Worm (Caenorhabditis elegans) whole organism, mixed stage, embryonic: ENCODE results near the gene ZC53.2.

Experiments used
- M03D4.4 ChIP-seq: sonication (generic microtip); optimal IDR thresholded peaks from 2 replicates; lab custom pipeline; 2017; ENCODE audit warnings: mild to moderate bottlenecking, missing genetic modification characterization, missing compliant biosample characterization
- bed-3 ChIP-seq: fragments of 200-800 bp; sonication (Bioruptor generic); optimal IDR thresholded peaks from 3 replicates; lab custom pipeline; 2018; ENCODE audit warnings: mild to moderate bottlenecking, missing genetic modification characterization, moderate library complexity, missing compliant biosample characterization
- blmp-1 ChIP-seq: fragments of 150-350 bp; optimal IDR thresholded peaks from 2 replicates; lab custom pipeline; 2014; ENCODE audit warnings: missing biosample characterization, missing genetic modification characterization
- ceh-39 ChIP-seq: fragments of 150-350 bp; optimal IDR thresholded peaks from 2 replicates; lab custom pipeline; 2014; ENCODE audit warnings: missing biosample characterization, missing genetic modification characterization
- ceh-43 ChIP-seq: fragments of 200-800 bp; sonication (Bioruptor generic); optimal IDR thresholded peaks from 2 replicates; lab custom pipeline; 2018; ENCODE audit warnings: mild to moderate bottlenecking, missing genetic modification characterization, moderate library complexity, missing compliant biosample characterization
- ceh-83 ChIP-seq: fragments of 200-800 bp; sonication (Bioruptor generic); optimal IDR thresholded peaks from 2 replicates; lab custom pipeline; 2018; ENCODE audit warnings: mild to moderate bottlenecking, missing genetic modification characterization, missing compliant biosample characterization
- ces-1 ChIP-seq: fragments of 150-350 bp; optimal IDR thresholded peaks from 2 replicates; lab custom pipeline; 2014; ENCODE audit warnings: missing biosample characterization, missing genetic modification reagents, missing genetic modification characterization
- cnd-1 ChIP-seq: fragments of 200-800 bp; sonication (Bioruptor generic); optimal IDR thresholded peaks from 2 replicates; lab custom pipeline; 2018; ENCODE audit warnings: mild to moderate bottlenecking, missing genetic modification characterization, missing compliant biosample characterization
- drap-1 ChIP-seq: fragments of 200-800 bp; sonication (Bioruptor generic); optimal IDR thresholded peaks from 3 replicates; lab custom pipeline; 2018; ENCODE audit warnings: mild to moderate bottlenecking, missing genetic modification characterization, missing compliant biosample characterization
- elt-1 ChIP-seq: sonication (generic microtip); optimal IDR thresholded peaks from 2 replicates; lab custom pipeline; 2017; ENCODE audit warnings: missing genetic modification characterization, mild to moderate bottlenecking, missing compliant biosample characterization, antibody characterized with exemption, moderate library complexity, borderline replicate concordance; ENCODE audit not compliant: insufficient read depth
- elt-3 ChIP-seq: fragments of 150-350 bp; optimal IDR thresholded peaks from 2 replicates; lab custom pipeline; 2014; ENCODE audit warnings: missing biosample characterization, missing genetic modification characterization
- flh-1 ChIP-seq: fragments of 200-800 bp; sonication (Bioruptor generic); optimal IDR thresholded peaks from 2 replicates; lab custom pipeline; 2018; ENCODE audit warnings: mild to moderate bottlenecking, missing genetic modification characterization, moderate library complexity, missing compliant biosample characterization
- ham-2 ChIP-seq: fragments of 200-800 bp; sonication (Bioruptor generic); optimal IDR thresholded peaks from 2 replicates; lab custom pipeline; 2018; ENCODE audit warnings: mild to moderate bottlenecking, missing genetic modification characterization, missing compliant biosample characterization
- hlh-1 ChIP-seq: fragments of 150-350 bp; optimal IDR thresholded peaks from 2 replicates; lab custom pipeline; 2014; ENCODE audit warnings: missing biosample characterization, missing genetic modification reagents, missing genetic modification characterization
- lin-13 ChIP-seq: fragments of 150-350 bp; optimal IDR thresholded peaks from 2 replicates; lab custom pipeline; 2014; ENCODE audit warnings: missing biosample characterization, missing genetic modification characterization
- lin-32 ChIP-seq: fragments of 200-800 bp; sonication (Bioruptor generic); optimal IDR thresholded peaks from 2 replicates; lab custom pipeline; 2018; ENCODE audit warnings: mild to moderate bottlenecking, missing genetic modification characterization, missing compliant biosample characterization
- lsy-2 ChIP-seq: fragments of 150-350 bp; optimal IDR thresholded peaks from 2 replicates; lab custom pipeline; 2014; ENCODE audit warnings: missing biosample characterization, missing genetic modification characterization
- mab-5 ChIP-seq: fragments of 150-350 bp; optimal IDR thresholded peaks from 2 replicates; lab custom pipeline; 2014; ENCODE audit warnings: missing biosample characterization, missing genetic modification characterization
- mep-1 ChIP-seq: fragments of 150-350 bp; optimal IDR thresholded peaks from 2 replicates; lab custom pipeline; 2017; ENCODE audit warnings: missing biosample characterization, missing genetic modification reagents, missing genetic modification characterization, inconsistent platforms
- mls-2 ChIP-seq: sonication (generic microtip); optimal IDR thresholded peaks from 2 replicates; lab custom pipeline; 2016; ENCODE audit warnings: mild to moderate bottlenecking, missing genetic modification characterization, moderate library complexity, missing compliant biosample characterization
- nhr-12 ChIP-seq: fragments of 150-350 bp; optimal IDR thresholded peaks from 2 replicates; lab custom pipeline; 2014; ENCODE audit warnings: missing biosample characterization, missing genetic modification characterization
- nhr-2 ChIP-seq: fragments of 150-350 bp; optimal IDR thresholded peaks from 2 replicates; lab custom pipeline; 2014; ENCODE audit warnings: missing biosample characterization, missing genetic modification characterization
- nhr-237 ChIP-seq: fragments of 150-350 bp; optimal IDR thresholded peaks from 2 replicates; lab custom pipeline; 2014; ENCODE audit warnings: missing biosample characterization, missing genetic modification characterization
- nhr-28 ChIP-seq: fragments of 150-350 bp; optimal IDR thresholded peaks from 2 replicates; lab custom pipeline; 2014; ENCODE audit warnings: missing biosample characterization, missing genetic modification characterization
- nhr-76 ChIP-seq: sonication (generic microtip); optimal IDR thresholded peaks from 2 replicates; lab custom pipeline; 2017; ENCODE audit warnings: missing biosample characterization, missing genetic modification characterization
- pha-4 ChIP-seq: fragments of 150-350 bp; optimal IDR thresholded peaks from 2 replicates; lab custom pipeline; 2018; ENCODE audit warnings: missing biosample characterization, missing genetic modification reagents, missing genetic modification characterization
- sem-2 ChIP-seq: fragments of 200-800 bp; sonication (Bioruptor generic); optimal IDR thresholded peaks from 2 replicates; lab custom pipeline; 2018; ENCODE audit warnings: mild to moderate bottlenecking, missing genetic modification characterization, missing compliant biosample characterization
- snpc-4 ChIP-seq: fragments of 150-350 bp; optimal IDR thresholded peaks from 2 replicates; lab custom pipeline; 2014; ENCODE audit warnings: missing biosample characterization, missing genetic modification characterization
- sptf-1 ChIP-seq: sonication (generic microtip); optimal IDR thresholded peaks from 2 replicates; lab custom pipeline; 2017; ENCODE audit warnings: mild to moderate bottlenecking, missing genetic modification characterization, moderate library complexity, missing compliant biosample characterization
- tbx-8 ChIP-seq: fragments of 200-800 bp; sonication (Bioruptor generic); optimal IDR thresholded peaks from 2 replicates; lab custom pipeline; 2018; ENCODE audit warnings: mild to moderate bottlenecking, missing genetic modification characterization, moderate library complexity, missing compliant biosample characterization
- unc-39 ChIP-seq: fragments of 150-350 bp; optimal IDR thresholded peaks from 2 replicates; lab custom pipeline; 2014; ENCODE audit warnings: missing biosample characterization, missing genetic modification characterization
- zip-8 ChIP-seq: fragments of 150-350 bp; optimal IDR thresholded peaks from 2 replicates; lab custom pipeline; 2014; ENCODE audit warnings: missing biosample characterization, missing genetic modification characterization
- ztf-11 ChIP-seq: fragments of 150-350 bp; optimal IDR thresholded peaks from 2 replicates; lab custom pipeline; 2014; ENCODE audit warnings: missing biosample characterization, missing genetic modification characterization

The ZC53.2 gene

ce11 chrX:1939248-1939647, 15.2 kb upstream of the ZC53.2 start:
- TF ChIP-seq nhr-237 (no peak), nhr-12 (no peak), M03D4.4 (tag; lab: Kevin White, UChicago) (no peak), blmp-1 (tag; lab: Kevin White, UChicago) (no peak), tbx-8 (GFP tag; lab: Kevin White, UChicago) (no peak), ceh-43 (GFP tag; lab: Kevin White, UChicago) (no peak), lsy-2 (tag; lab: Kevin White, UChicago) (no peak)

- TF ChIP-seq drap-1 (GFP tag; lab: Kevin White, UChicago) (no peak), hlh-1 (tag; lab: Kevin White, UChicago) (no peak)
Measured at ce11 chrX:1935438-1935837, 11.4 kb upstream of the ZC53.2 start.

ce11 chrX:1922294-1922693, 1.7 kb downstream of the ZC53.2 start, which contains the start of gene ZC53.22:
Gene ZC53.22, minus strand, starts transcription at chrX:1922394.
- TF ChIP-seq lsy-2 (tag; lab: Kevin White, UChicago) (no peak), ham-2 (GFP tag; lab: Kevin White, UChicago) (no peak), mls-2 (tag; lab: Kevin White, UChicago) (no peak), nhr-12 (no peak), ceh-83 (no peak), elt-3 (tag; lab: Kevin White, UChicago) (no peak), bed-3 (GFP tag; lab: Kevin White, UChicago) (no peak), ces-1 (GFP tag; lab: Kevin White, UChicago) (no peak), lin-32 (GFP tag; lab: Kevin White, UChicago) (no peak), nhr-2 (no peak), blmp-1 (tag; lab: Kevin White, UChicago) (no peak), nhr-28 (no peak)

ce11 chrX:1917169-1917568, 6.9 kb downstream of the ZC53.2 start, which contains the start of gene dot-1.5:
Gene dot-1.5, plus strand, starts transcription at chrX:1917469.
- TF ChIP-seq cnd-1 (tag; lab: Kevin White, UChicago) (no peak), pha-4 (tag; lab: Kevin White, UChicago) (no peak), bed-3 (GFP tag; lab: Kevin White, UChicago) (no peak), zip-8 (tag; lab: Kevin White, UChicago) (no peak), ceh-43 (GFP tag; lab: Kevin White, UChicago) (no peak), lin-32 (GFP tag; lab: Kevin White, UChicago) (no peak), blmp-1 (tag; lab: Kevin White, UChicago) (no peak)

DNA sequence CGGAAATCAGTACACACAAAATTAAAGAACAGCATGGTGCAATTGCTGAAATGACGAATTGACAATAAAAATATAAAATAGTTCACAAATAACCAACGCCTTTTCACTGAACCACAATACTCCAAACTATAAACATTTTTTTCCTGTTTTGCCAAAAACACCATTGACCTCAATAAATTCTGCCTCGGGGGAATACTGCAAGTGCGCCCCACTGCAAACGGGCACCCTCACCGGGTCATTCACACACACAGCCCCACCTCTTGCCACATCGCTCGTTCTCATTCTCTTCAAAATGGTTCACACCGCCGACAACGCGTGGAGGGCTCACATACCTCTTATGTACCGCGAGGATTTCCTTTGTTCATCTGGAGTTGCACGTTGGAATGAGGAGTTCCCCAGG, 9.0 kb downstream of the ZC53.2 start, which contains the start of gene rgs-9:
rgs-9 (plus strand) TSS at position 237 of the 400 bp plus-strand sequence.
- TF ChIP-seq sem-2 (GFP tag; lab: Kevin White, UChicago) (no peak), mab-5 (tag; lab: Kevin White, UChicago) (no peak), nhr-2 (peak; percentile 58)

DNA sequence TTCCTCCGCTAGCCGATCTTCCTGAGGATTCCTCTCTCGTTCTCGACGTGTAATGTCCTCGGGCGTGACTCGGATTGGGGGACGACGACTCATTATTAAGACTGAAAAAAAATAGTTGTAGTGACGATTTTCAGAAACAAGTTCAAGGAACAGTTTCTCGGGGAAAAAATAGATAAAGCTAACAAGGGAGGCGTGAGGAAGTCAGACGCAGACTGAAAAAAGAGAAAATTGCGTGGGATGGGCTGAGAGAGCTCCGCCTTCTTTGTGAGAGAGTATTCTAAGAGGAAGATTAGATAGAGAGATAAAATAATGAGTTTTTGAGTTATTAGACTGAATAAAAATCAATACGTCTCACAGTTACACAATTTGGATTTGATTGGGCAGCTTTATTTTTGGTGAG, 10.8 kb downstream of the ZC53.2 start, which contains the start of gene ZC53.1:
ZC53.1 (minus strand) TSS at position 101 of the 400 bp plus-strand sequence.
- TF ChIP-seq elt-3 (tag; lab: Kevin White, UChicago) = no peak
- no peak for TF ChIP-seq tbx-8 (GFP tag; lab: Kevin White, UChicago)
- TF ChIP-seq blmp-1 (tag; lab: Kevin White, UChicago) = no peak
- TF ChIP-seq unc-39 (tag; lab: Kevin White, UChicago) = no peak
- TF ChIP-seq mls-2 (tag; lab: Kevin White, UChicago) = no peak
- TF ChIP-seq flh-1 (GFP tag; lab: Kevin White, UChicago) = no peak

- TF ChIP-seq ham-2 (GFP tag; lab: Kevin White, UChicago) (no peak), elt-3 (tag; lab: Kevin White, UChicago) (no peak), ceh-39 (tag; lab: Kevin White, UChicago) (peak; percentile 2), ces-1 (GFP tag; lab: Kevin White, UChicago) (peak; percentile 38), flh-1 (GFP tag; lab: Kevin White, UChicago) (no peak), hlh-1 (tag; lab: Kevin White, UChicago) (no peak), pha-4 (tag; lab: Kevin White, UChicago) (no peak), nhr-28 (no peak), lin-32 (GFP tag; lab: Kevin White, UChicago) (no peak), drap-1 (GFP tag; lab: Kevin White, UChicago) (peak; percentile 71), mep-1 (tag; lab: Kevin White, UChicago) (no peak), sem-2 (GFP tag; lab: Kevin White, UChicago) (no peak), unc-39 (tag; lab: Kevin White, UChicago) (peak; percentile 9), zip-8 (tag; lab: Kevin White, UChicago) (no peak), sptf-1 (tag; lab: Kevin White, UChicago) (no peak), ceh-43 (GFP tag; lab: Kevin White, UChicago) (no peak), nhr-2 (no peak), M03D4.4 (tag; lab: Kevin White, UChicago) (no peak), elt-1 (no peak), nhr-12 (no peak), ztf-11 (tag; lab: Kevin White, UChicago) (no peak), lin-13 (tag; lab: Kevin White, UChicago) (no peak), snpc-4 (no peak), cnd-1 (tag; lab: Kevin White, UChicago) (no peak), lsy-2 (tag; lab: Kevin White, UChicago) (peak; percentile 35), nhr-237 (peak; percentile 70), nhr-76 (tag; lab: Kevin White, UChicago) (no peak), bed-3 (GFP tag; lab: Kevin White, UChicago) (no peak), ceh-83 (no peak), tbx-8 (GFP tag; lab: Kevin White, UChicago) (no peak), mls-2 (tag; lab: Kevin White, UChicago) (peak; percentile 1)
Measured at ce11 chrX:1909353-1909752, 14.7 kb downstream of the ZC53.2 start.
